Worm (Caenorhabditis elegans) whole organism, late embryonic: ENCODE data around the gene F15H10.9.

Experiments
- C08G9.2 ChIP-seq: sonication (generic microtip); optimal IDR thresholded peaks from 2 replicates; lab custom pipeline; 2016; ENCODE audit warnings: mild to moderate bottlenecking, missing genetic modification characterization, moderate library complexity, missing compliant biosample characterization
- F13H6.1 ChIP-seq: sonication (generic microtip); optimal IDR thresholded peaks from 2 replicates; lab custom pipeline; 2016; ENCODE audit warnings: missing genetic modification characterization, missing compliant biosample characterization
- T23F11.4 ChIP-seq: fragments of 200-800 bp; sonication (Bioruptor generic); optimal IDR thresholded peaks from 2 replicates; lab custom pipeline; 2018; ENCODE audit warnings: mild to moderate bottlenecking, missing genetic modification characterization, missing compliant biosample characterization
- Y22D7AL.16 ChIP-seq: sonication (generic microtip); optimal IDR thresholded peaks from 2 replicates; lab custom pipeline; 2016; ENCODE audit warnings: missing genetic modification characterization, missing compliant biosample characterization
- ahr-1 ChIP-seq: sonication (generic microtip); optimal IDR thresholded peaks from 2 replicates; lab custom pipeline; 2016; ENCODE audit warnings: missing genetic modification characterization, missing compliant biosample characterization
- ceh-18 ChIP-seq: sonication (generic microtip); optimal IDR thresholded peaks from 2 replicates; lab custom pipeline; 2016; ENCODE audit warnings: missing genetic modification characterization, missing compliant biosample characterization
- ceh-19 ChIP-seq: fragments of 200-800 bp; sonication (Bioruptor generic); optimal IDR thresholded peaks from 2 replicates; lab custom pipeline; 2018; ENCODE audit warnings: mild to moderate bottlenecking, missing genetic modification characterization, missing compliant biosample characterization
- ceh-2 ChIP-seq: sonication (generic microtip); optimal IDR thresholded peaks from 2 replicates; lab custom pipeline; 2016; ENCODE audit warnings: missing genotype, missing genetic modification characterization, missing compliant biosample characterization
- ceh-22 ChIP-seq: sonication (generic microtip); optimal IDR thresholded peaks from 2 replicates; lab custom pipeline; 2017; ENCODE audit warnings: missing biosample characterization, missing genetic modification characterization
- ceh-30 ChIP-seq: fragments of 150-350 bp; optimal IDR thresholded peaks from 2 replicates; lab custom pipeline; 2014; ENCODE audit warnings: missing biosample characterization, missing genetic modification characterization
- ceh-31 ChIP-seq: sonication (generic microtip); optimal IDR thresholded peaks from 2 replicates; lab custom pipeline; 2016; ENCODE audit warnings: missing genetic modification characterization, missing compliant biosample characterization
- ceh-45 ChIP-seq: fragments of 200-800 bp; sonication (Bioruptor generic); IDR thresholded peaks from 2 replicates; pipeline ENCODE4 v1.3.6; 2022; ENCODE audit warnings: missing genetic modification reagents, missing genetic modification characterization, missing compliant biosample characterization
- ceh-48 ChIP-seq: sonication (generic microtip); optimal IDR thresholded peaks from 2 replicates; lab custom pipeline; 2016; ENCODE audit warnings: missing genetic modification characterization, inconsistent platforms, missing compliant biosample characterization
- ceh-9 ChIP-seq: sonication (generic microtip); optimal IDR thresholded peaks from 2 replicates; lab custom pipeline; 2016; ENCODE audit warnings: mild to moderate bottlenecking, missing genetic modification characterization, inconsistent platforms, missing compliant biosample characterization
- che-1 ChIP-seq: sonication (generic microtip); optimal IDR thresholded peaks from 2 replicates; lab custom pipeline; 2016; ENCODE audit warnings: mild to moderate bottlenecking, missing genetic modification characterization, missing compliant biosample characterization
- elt-2 ChIP-seq: sonication (generic microtip); optimal IDR thresholded peaks from 2 replicates; lab custom pipeline; 2016; ENCODE audit warnings: missing genetic modification reagents, missing genetic modification characterization, missing compliant biosample characterization
- elt-4 ChIP-seq: sonication (generic microtip); optimal IDR thresholded peaks from 2 replicates; lab custom pipeline; 2016; ENCODE audit warnings: missing genetic modification characterization, missing compliant biosample characterization
- ets-4 ChIP-seq: sonication (generic microtip); optimal IDR thresholded peaks from 2 replicates; lab custom pipeline; 2016; ENCODE audit warnings: missing genetic modification characterization, missing compliant biosample characterization
- eyg-1 ChIP-seq: sonication (generic microtip); optimal IDR thresholded peaks from 2 replicates; lab custom pipeline; 2016; ENCODE audit warnings: missing genotype, missing genetic modification characterization, missing compliant biosample characterization
- fax-1 ChIP-seq: sonication (generic microtip); optimal IDR thresholded peaks from 2 replicates; lab custom pipeline; 2016; ENCODE audit warnings: missing genotype, missing genetic modification characterization, missing compliant biosample characterization
- fkh-6 ChIP-seq: sonication (generic microtip); optimal IDR thresholded peaks from 2 replicates; lab custom pipeline; 2016; ENCODE audit warnings: missing genetic modification characterization, missing compliant biosample characterization
- hlh-6 ChIP-seq: sonication (generic microtip); optimal IDR thresholded peaks from 2 replicates; lab custom pipeline; 2016; ENCODE audit warnings: missing genotype, missing genetic modification characterization, missing compliant biosample characterization
- hlh-8 ChIP-seq: sonication (generic microtip); optimal IDR thresholded peaks from 2 replicates; lab custom pipeline; 2016; ENCODE audit warnings: missing genotype, missing genetic modification characterization, missing compliant biosample characterization
- lim-6 ChIP-seq: sonication (generic microtip); optimal IDR thresholded peaks from 2 replicates; lab custom pipeline; 2016; ENCODE audit warnings: missing genetic modification characterization, missing compliant biosample characterization
- lin-11 ChIP-seq: fragments of 200-800 bp; sonication (Bioruptor generic); optimal IDR thresholded peaks from 2 replicates; lab custom pipeline; 2018; ENCODE audit warnings: mild to moderate bottlenecking, missing genetic modification characterization, missing compliant biosample characterization
- madf-2 ChIP-seq: sonication (generic microtip); optimal IDR thresholded peaks from 2 replicates; lab custom pipeline; 2017; ENCODE audit warnings: missing genetic modification characterization, missing compliant biosample characterization
- mec-3 ChIP-seq: sonication (generic microtip); optimal IDR thresholded peaks from 2 replicates; lab custom pipeline; 2016; ENCODE audit warnings: borderline replicate concordance, missing genetic modification characterization, missing compliant biosample characterization
- nhr-11 ChIP-seq: fragments of 150-350 bp; optimal IDR thresholded peaks from 2 replicates; lab custom pipeline; 2014; ENCODE audit warnings: missing biosample characterization, missing genetic modification characterization
- nhr-232 ChIP-seq: sonication (generic microtip); optimal IDR thresholded peaks from 2 replicates; lab custom pipeline; 2016; ENCODE audit warnings: missing genetic modification characterization, missing compliant biosample characterization
- odd-2 ChIP-seq: sonication (generic microtip); optimal IDR thresholded peaks from 2 replicates; lab custom pipeline; 2017; ENCODE audit warnings: antibody characterized with exemption, mild to moderate bottlenecking, missing genetic modification characterization, missing compliant biosample characterization
- pag-3 ChIP-seq: sonication (generic microtip); optimal IDR thresholded peaks from 2 replicates; lab custom pipeline; 2016; ENCODE audit warnings: missing compliant biosample characterization, missing genetic modification characterization, borderline replicate concordance
- pax-1 ChIP-seq: fragments of 150-350 bp; optimal IDR thresholded peaks from 2 replicates; lab custom pipeline; 2014; ENCODE audit warnings: missing biosample characterization, missing genetic modification characterization
- pha-4 ChIP-seq: fragments of 150-350 bp; optimal IDR thresholded peaks from 2 replicates; lab custom pipeline; 2018; ENCODE audit warnings: missing biosample characterization, missing genetic modification reagents, missing genetic modification characterization
- pqm-1 ChIP-seq: sonication (generic microtip); optimal IDR thresholded peaks from 2 replicates; lab custom pipeline; 2016; ENCODE audit warnings: missing genetic modification characterization, missing compliant biosample characterization
- pros-1 ChIP-seq: fragments of 150-350 bp; optimal IDR thresholded peaks from 2 replicates; lab custom pipeline; 2014; ENCODE audit warnings: missing biosample characterization, missing genetic modification reagents, missing genetic modification characterization
- ref-2 ChIP-seq: sonication (generic microtip); optimal IDR thresholded peaks from 2 replicates; lab custom pipeline; 2016; ENCODE audit warnings: missing genetic modification characterization, missing compliant biosample characterization
- sdc-2 ChIP-seq: sonication (generic microtip); optimal IDR thresholded peaks from 2 replicates; lab custom pipeline; 2016; ENCODE audit warnings: missing genotype, missing genetic modification characterization, missing compliant biosample characterization
- sox-2 ChIP-seq: fragments of 200-800 bp; sonication (Bioruptor generic); IDR thresholded peaks from 2 replicates; pipeline ENCODE4 v1.3.6; 2022; ENCODE audit warnings: missing genetic modification reagents, missing genetic modification characterization, missing compliant biosample characterization
- sox-4 ChIP-seq: sonication (generic microtip); optimal IDR thresholded peaks from 2 replicates; lab custom pipeline; 2017; ENCODE audit warnings: mild to moderate bottlenecking, missing genetic modification characterization, inconsistent platforms, missing compliant biosample characterization
- tbx-2 ChIP-seq: sonication (generic microtip); optimal IDR thresholded peaks from 2 replicates; lab custom pipeline; 2016; ENCODE audit warnings: missing genetic modification characterization, missing compliant biosample characterization
- tbx-7 ChIP-seq: sonication (generic microtip); optimal IDR thresholded peaks from 2 replicates; lab custom pipeline; 2016; ENCODE audit warnings: missing genotype, missing genetic modification characterization, missing compliant biosample characterization
- unc-86 ChIP-seq: sonication (generic microtip); optimal IDR thresholded peaks from 2 replicates; lab custom pipeline; 2016; ENCODE audit warnings: missing genetic modification characterization, missing compliant biosample characterization
- ztf-16 ChIP-seq: sonication (generic microtip); optimal IDR thresholded peaks from 2 replicates; lab custom pipeline; 2017; ENCODE audit warnings: missing genetic modification characterization, missing compliant biosample characterization

F15H10.9 gene

DNA sequence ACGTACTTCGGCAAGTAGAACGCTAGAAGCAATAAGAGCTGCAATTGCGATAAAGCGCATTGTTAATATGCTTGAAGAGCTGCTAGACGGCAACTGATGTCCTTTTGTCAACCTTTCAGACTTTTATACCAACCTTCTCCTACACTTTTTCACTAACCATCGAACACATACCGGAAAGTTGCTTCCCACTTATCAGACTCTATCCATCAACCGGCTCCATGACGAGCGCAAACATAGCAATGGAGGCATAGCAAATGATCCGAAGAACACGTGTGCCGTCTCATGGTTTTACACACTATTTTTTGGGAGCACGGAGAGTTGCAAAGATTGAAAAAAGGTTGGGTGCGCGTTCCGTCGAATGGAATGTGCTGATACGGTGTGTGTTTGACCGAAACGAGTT lies 32.8 kb downstream of the F15H10.9 start, which contains the start of gene abu-1:
Gene abu-1 (minus strand): TSS at position 101 of the 400 bp plus-strand sequence.
- no peak for TF ChIP-seq madf-2 (tag; lab: Kevin White, UChicago)
- TF ChIP-seq ceh-19 (GFP tag; lab: Kevin White, UChicago) = no peak
- TF ChIP-seq ceh-2 (tag; lab: Kevin White, UChicago) = no peak
- no peak for TF ChIP-seq hlh-8 (tag; lab: Kevin White, UChicago)
- no peak for TF ChIP-seq ceh-18
- TF ChIP-seq ceh-45 (GFP tag; lab: Robert Waterston, UW) = no peak
- TF ChIP-seq pros-1 (tag; lab: Kevin White, UChicago) = no peak
- TF ChIP-seq mec-3 (tag; lab: Kevin White, UChicago) = no peak
- no peak for TF ChIP-seq hlh-6 (tag; lab: Kevin White, UChicago)
- no peak for TF ChIP-seq ceh-31
- no peak for TF ChIP-seq sdc-2
- no peak for TF ChIP-seq ahr-1 (tag; lab: Kevin White, UChicago)
- TF ChIP-seq nhr-232 (tag; lab: Kevin White, UChicago) = no peak
- no peak for TF ChIP-seq C08G9.2 (tag; lab: Kevin White, UChicago)
- no peak for TF ChIP-seq ceh-22
- no peak for TF ChIP-seq ztf-16 (tag; lab: Kevin White, UChicago)
- TF ChIP-seq nhr-11 (tag; lab: Kevin White, UChicago) = no peak
- no peak for TF ChIP-seq elt-2 (tag; lab: Kevin White, UChicago)
- no peak for TF ChIP-seq lin-11 (tag; lab: Kevin White, UChicago)
- TF ChIP-seq, all 69 proteins: peak for 0

DNA sequence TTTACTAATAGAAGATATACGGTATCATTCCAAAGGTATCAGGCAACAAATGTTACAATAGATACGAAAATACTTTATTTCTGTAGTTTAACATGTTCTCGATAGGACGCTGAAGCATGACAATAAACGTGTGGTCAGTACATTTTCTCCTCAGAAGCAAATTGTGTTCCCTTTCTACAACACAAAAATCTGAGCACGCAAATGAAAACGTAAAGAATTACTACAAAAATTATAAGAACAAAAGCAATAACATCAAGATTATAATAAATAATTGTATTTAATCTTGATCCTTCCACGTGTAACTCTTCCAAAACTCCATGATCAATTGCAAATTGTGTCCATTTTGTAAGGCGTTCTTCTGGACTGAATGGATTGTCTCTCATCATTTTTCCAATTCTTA lies 34.7 kb downstream of the F15H10.9 start:
- no peak for TF ChIP-seq fax-1 (tag; lab: Kevin White, UChicago)
- TF ChIP-seq madf-2 (tag; lab: Kevin White, UChicago) = no peak
- TF ChIP-seq sox-4 (tag; lab: Kevin White, UChicago) = no peak
- TF ChIP-seq nhr-232 (tag; lab: Kevin White, UChicago) = no peak
- no peak for TF ChIP-seq pag-3
- TF ChIP-seq pros-1 (tag; lab: Kevin White, UChicago) = no peak
- no peak for TF ChIP-seq lin-11 (tag; lab: Kevin White, UChicago)
- TF ChIP-seq odd-2 (tag; lab: Kevin White, UChicago) = no peak
- TF ChIP-seq ceh-18 = no peak
- TF ChIP-seq che-1 (tag; lab: Kevin White, UChicago) = no peak
- no peak for TF ChIP-seq ceh-9
- TF ChIP-seq tbx-2 = no peak
- no peak for TF ChIP-seq fkh-6 (tag; lab: Kevin White, UChicago)
- TF ChIP-seq pqm-1 (tag; lab: Kevin White, UChicago) = no peak
- TF ChIP-seq T23F11.4 (GFP tag; lab: Kevin White, UChicago) = no peak
- no peak for TF ChIP-seq tbx-7 (tag; lab: Kevin White, UChicago)
- no peak for TF ChIP-seq ceh-48 (tag; lab: Kevin White, UChicago)
- TF ChIP-seq F13H6.1 (tag; lab: Kevin White, UChicago) = no peak

DNA sequence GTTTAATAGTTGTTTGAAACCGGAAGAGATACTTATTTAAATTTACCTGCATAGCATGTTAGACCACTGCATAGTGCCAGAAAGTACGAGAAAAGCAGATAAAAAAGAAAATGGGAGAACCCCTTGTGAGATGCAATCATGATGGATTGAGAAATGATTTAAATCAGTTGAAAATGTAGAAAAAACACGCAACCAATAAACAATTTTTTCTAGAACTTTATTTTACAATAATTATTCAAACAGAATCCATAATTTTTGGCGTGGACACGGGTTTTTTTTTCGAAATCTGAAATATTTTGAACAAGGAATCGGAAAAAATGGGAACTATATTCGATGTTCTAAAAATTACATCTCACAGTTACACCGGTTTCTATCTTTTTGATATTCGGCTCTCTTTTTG lies 35.2 kb downstream of the F15H10.9 start, which contains the start of gene AC3.12:
Gene AC3.12 (minus strand): TSS at position 101 of the 400 bp plus-strand sequence.
- TF ChIP-seq Y22D7AL.16 (tag; lab: Kevin White, UChicago) (no peak), ahr-1 (tag; lab: Kevin White, UChicago) (no peak), pax-1 (tag; lab: Kevin White, UChicago) (no peak), elt-4 (tag; lab: Kevin White, UChicago) (no peak), pha-4 (tag; lab: Kevin White, UChicago) (no peak)

ce11 chrV:10371951-10372350 lies 42.6 kb downstream of the F15H10.9 start, which contains the start of gene ugt-49:
TSS of gene ugt-49 (plus strand) at chrV:10372321.
- TF ChIP-seq eyg-1 = no peak
- no peak for TF ChIP-seq ref-2
- TF ChIP-seq unc-86 (tag; lab: Kevin White, UChicago) = no peak
- TF ChIP-seq ceh-30 (tag; lab: Kevin White, UChicago) = no peak
- no peak for TF ChIP-seq sox-4 (tag; lab: Kevin White, UChicago)
- TF ChIP-seq ahr-1 (tag; lab: Kevin White, UChicago) = no peak
- no peak for TF ChIP-seq hlh-6 (tag; lab: Kevin White, UChicago)
- TF ChIP-seq sox-2 (GFP tag; lab: Robert Waterston, UW) = no peak
- TF ChIP-seq tbx-2 = no peak
- no peak for TF ChIP-seq T23F11.4 (GFP tag; lab: Kevin White, UChicago)
- no peak for TF ChIP-seq ets-4 (tag; lab: Kevin White, UChicago)
- TF ChIP-seq nhr-11 (tag; lab: Kevin White, UChicago) = no peak
- no peak for TF ChIP-seq ceh-19 (GFP tag; lab: Kevin White, UChicago)
- no peak for TF ChIP-seq lim-6 (tag; lab: Kevin White, UChicago)
- no peak for TF ChIP-seq tbx-7 (tag; lab: Kevin White, UChicago)
- TF ChIP-seq C08G9.2 (tag; lab: Kevin White, UChicago) = no peak
- no peak for TF ChIP-seq pros-1 (tag; lab: Kevin White, UChicago)
- TF ChIP-seq elt-4 (tag; lab: Kevin White, UChicago) = no peak
- no peak for TF ChIP-seq Y22D7AL.16 (tag; lab: Kevin White, UChicago)
